Fruit fly (Drosophila melanogaster): ENCODE data around the gene CG31523.

CG31523 gene

DNA sequence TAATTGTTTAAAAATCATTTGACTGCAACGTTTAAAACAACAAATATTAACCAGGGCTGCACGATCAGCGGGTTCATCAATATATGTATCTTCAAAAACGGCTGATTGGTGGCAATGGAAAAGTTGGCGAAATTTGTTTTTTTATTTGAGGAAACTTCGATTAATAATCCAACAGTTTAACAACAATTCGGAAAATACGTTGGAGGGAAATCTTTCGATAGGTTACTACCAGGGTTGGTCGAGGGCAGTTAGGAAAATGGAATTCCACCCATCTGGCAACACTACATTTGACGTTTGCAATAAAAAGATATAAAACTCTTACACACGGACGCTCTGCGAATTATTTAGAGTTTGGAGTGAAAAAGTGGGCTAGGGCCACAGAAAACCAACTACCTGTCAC, 41.9 kb downstream of the CG31523 start, which contains the start of the genes Lipt2 and CG14650 (continued):
- TF ChIP-seq CG11696 (GFP tag; IDR thresholded peaks at IDR 0.05) = no peak
- TF ChIP-seq Poxn (GFP tag; IDR thresholded peaks at IDR 0.05) = no peak
- TF ChIP-seq B-H2 (GFP tag; optimal IDR thresholded peaks at IDR 0.05) = peak; percentile 68
- TF ChIP-seq so (GFP tag; IDR thresholded peaks at IDR 0.05) = no peak
- peak; percentile 47 for TF ChIP-seq btn (GFP tag; optimal IDR thresholded peaks at IDR 0.05)
- no peak for TF ChIP-seq gsb (GFP tag; IDR thresholded peaks at IDR 0.05)
- no peak for TF ChIP-seq Hmx (GFP tag; optimal IDR thresholded peaks at IDR 0.05)
- no peak for TF ChIP-seq Mrtf (GFP tag; IDR thresholded peaks at IDR 0.05)
- TF ChIP-seq CG11695 (GFP tag; IDR thresholded peaks at IDR 0.05) = no peak
- TF ChIP-seq zen2 (GFP tag; IDR thresholded peaks at IDR 0.05; ENCODE audit: partially characterized antibody) = no peak; the same call in 2 of the 3 replicates
- TF ChIP-seq CG4360 (GFP tag; IDR thresholded peaks at IDR 0.05) = no peak
- TF ChIP-seq CG13123 (GFP tag; optimal IDR thresholded peaks at IDR 0.05) = peak; percentile 46
- TF ChIP-seq Pdp1 (GFP tag; optimal IDR thresholded peaks at IDR 0.05) = peak; percentile 50 to 66
- TF ChIP-seq nom (GFP tag; optimal IDR thresholded peaks at IDR 0.05) = no peak
- no peak for TF ChIP-seq kni (GFP tag; optimal IDR thresholded peaks at IDR 0.05)
- no peak for TF ChIP-seq CG11093 (GFP tag; IDR thresholded peaks at IDR 0.05)
- TF ChIP-seq CG15073 (GFP tag; optimal IDR thresholded peaks at IDR 0.05) = no peak
- TF ChIP-seq CG1233 (GFP tag; optimal IDR thresholded peaks at IDR 0.05) = no peak
- TF ChIP-seq slp2 (GFP tag; optimal IDR thresholded peaks at IDR 0.05) = peak; percentile 59
- TF ChIP-seq CG7556 (GFP tag; optimal IDR thresholded peaks at IDR 0.05) = peak; percentile 10
- TF ChIP-seq ase (GFP tag; IDR thresholded peaks at IDR 0.05) = no peak
- peak; percentile 57 for TF ChIP-seq hkb (optimal IDR thresholded peaks at IDR 0.05)
- TF ChIP-seq hkb (GFP tag; IDR thresholded peaks at IDR 0.05) = peak; percentile 50
- TF ChIP-seq ttk (GFP tag; IDR thresholded peaks at IDR 0.05) = no peak
- TF ChIP-seq pb (GFP tag; optimal IDR thresholded peaks at IDR 0.05) = peak; percentile 33
- TF ChIP-seq chm (GFP tag; IDR thresholded peaks at IDR 0.05) = no peak
- TF ChIP-seq Sox100B (GFP tag; optimal IDR thresholded peaks at IDR 0.05) = no peak
- TF ChIP-seq CG30403 (GFP tag; optimal IDR thresholded peaks at IDR 0.05) = peak; percentile 74
- TF ChIP-seq CG9609 (GFP tag; optimal IDR thresholded peaks at IDR 0.05) = peak; percentile 70
- TF ChIP-seq CG1529 (GFP tag; optimal IDR thresholded peaks at IDR 0.05) = no peak
- no peak for TF ChIP-seq cwo (GFP tag; optimal IDR thresholded peaks at IDR 0.05)
- TF ChIP-seq fd96Cb (tag; optimal IDR thresholded peaks at IDR 0.05) = peak; percentile 16
- TF ChIP-seq vnd (GFP tag; IDR thresholded peaks at IDR 0.05; ENCODE audit: partially characterized antibody) = peak; percentile 47; the same call in 1 of the 3 replicates
- TF ChIP-seq bigmax (GFP tag; optimal IDR thresholded peaks at IDR 0.05) = peak; percentile 45
- TF ChIP-seq CHES-1-like (GFP tag; optimal IDR thresholded peaks at IDR 0.05) = peak; percentile 35
- TF ChIP-seq sisA (GFP tag; IDR thresholded peaks at IDR 0.05) = peak; percentile 40; the same call in 1 of the 2 replicates
- no peak for TF ChIP-seq exex (tag; optimal IDR thresholded peaks at IDR 0.05)
- peak; percentile 94 for TF ChIP-seq Ets65A (GFP tag)
- peak; percentile 79 for TF ChIP-seq CG30020 (tag; optimal IDR thresholded peaks at IDR 0.05)
- TF ChIP-seq Rx (GFP tag; IDR thresholded peaks at IDR 0.05) = no peak
- TF ChIP-seq zen (tag; optimal IDR thresholded peaks at IDR 0.05) = peak; percentile 45
- peak; percentile 37 for TF ChIP-seq CG2202 (tag; optimal IDR thresholded peaks at IDR 0.05)
- TF ChIP-seq H15 (GFP tag; IDR thresholded peaks at IDR 0.05) = no peak
- peak; percentile 59 for TF ChIP-seq CG9797 (GFP tag; optimal IDR thresholded peaks at IDR 0.05)
- peak; percentile 60 for TF ChIP-seq sug (tag; optimal IDR thresholded peaks at IDR 0.05)
- peak; percentile 1 for TF ChIP-seq CG18619 (GFP tag; optimal IDR thresholded peaks at IDR 0.05)
- no peak for TF ChIP-seq wor (GFP tag; IDR thresholded peaks at IDR 0.05)
- no peak for TF ChIP-seq CG17802 (tag; optimal IDR thresholded peaks at IDR 0.05)
- TF ChIP-seq CG10462 (GFP tag; optimal IDR thresholded peaks at IDR 0.05) = peak; percentile 21
- TF ChIP-seq CG31365 (tag; optimal IDR thresholded peaks at IDR 0.05) = no peak
- no peak for TF ChIP-seq CG31441 (GFP tag; IDR thresholded peaks at IDR 0.05)
- peak; percentile 81 for TF ChIP-seq pzg (GFP tag; optimal IDR thresholded peaks at IDR 0.05)
